Fruit fly (Drosophila melanogaster): Measurements from ENCODE around the gene Osi10a.

Osi10a gene

dm6 chr3R:6263658-6264057, at the start of gene Osi10a:
TSS of gene Osi10a (plus strand) at chr3R:6263958.
- TF ChIP-seq sv (GFP tag; optimal IDR thresholded peaks at IDR 0.05) (no peak), brk (GFP tag; optimal IDR thresholded peaks at IDR 0.05) (no peak), Hnf4 (GFP tag; optimal IDR thresholded peaks at IDR 0.05) (no peak), dsf (GFP tag; optimal IDR thresholded peaks at IDR 0.05; ENCODE audit: borderline replicate concordance) (no peak), Abd-B (GFP tag; optimal IDR thresholded peaks at IDR 0.05) (no peak), sage (GFP tag; optimal IDR thresholded peaks at IDR 0.05) (no peak), Vsx2 (GFP tag; optimal IDR thresholded peaks at IDR 0.05; ENCODE audit: partially characterized antibody) (no peak), CG9705 (GFP tag; optimal IDR thresholded peaks at IDR 0.05) (no peak), pan (optimal IDR thresholded peaks at IDR 0.05) (no peak), h (GFP tag; optimal IDR thresholded peaks at IDR 0.05) (no peak), OdsH (GFP tag; optimal IDR thresholded peaks at IDR 0.05) (no peak), br (GFP tag; optimal IDR thresholded peaks at IDR 0.05) (no peak), psq (GFP tag; optimal IDR thresholded peaks at IDR 0.05) (no peak)

dm6 chr3R:6214227-6214626, 49.5 kb upstream of the Osi10a start:
- TF ChIP-seq Abd-B (GFP tag; optimal IDR thresholded peaks at IDR 0.05) = no peak
- TF ChIP-seq lola (GFP tag; optimal IDR thresholded peaks at IDR 0.05) = no peak
- TF ChIP-seq OdsH (GFP tag; optimal IDR thresholded peaks at IDR 0.05) = no peak
- TF ChIP-seq Hr78 (GFP tag; optimal IDR thresholded peaks at IDR 0.05) = no peak
- TF ChIP-seq CG9705 (GFP tag; optimal IDR thresholded peaks at IDR 0.05) = no peak
- TF ChIP-seq fru (GFP tag; optimal IDR thresholded peaks at IDR 0.05) = no peak
- no peak for TF ChIP-seq Hnf4 (GFP tag; optimal IDR thresholded peaks at IDR 0.05)
- no peak for TF ChIP-seq dl (GFP tag; optimal IDR thresholded peaks at IDR 0.05; ENCODE audit: insufficient read depth in 1 of 2, partially characterized antibody in 2 of 2)
- TF ChIP-seq woc (GFP tag; optimal IDR thresholded peaks at IDR 0.05) = no peak
- no peak for TF ChIP-seq Dif (GFP tag; optimal IDR thresholded peaks at IDR 0.05; ENCODE audit: partially characterized antibody)
- no peak for TF ChIP-seq CrebA (GFP tag; optimal IDR thresholded peaks at IDR 0.05; ENCODE audit: borderline replicate concordance)
- TF ChIP-seq Jra (GFP tag; optimal IDR thresholded peaks at IDR 0.05) = no peak
- TF ChIP-seq Mio (GFP tag; optimal IDR thresholded peaks at IDR 0.05) = no peak
- TF ChIP-seq HLH106 (tag; optimal IDR thresholded peaks at IDR 0.05) = no peak
- no peak for TF ChIP-seq Rel (GFP tag; optimal IDR thresholded peaks at IDR 0.05)
- no peak for TF ChIP-seq Rel (tag; optimal IDR thresholded peaks at IDR 0.05)

dm6 chr3R:6215053-6215882, 48.5 kb upstream of the Osi10a start, which contains the start of gene Osi3:
TSS of gene Osi3 (plus strand) at chr3R:6215832.
- TF ChIP-seq sage (GFP tag; optimal IDR thresholded peaks at IDR 0.05) (no peak), Myc (optimal IDR thresholded peaks at IDR 0.05) (no peak), lola (GFP tag; optimal IDR thresholded peaks at IDR 0.05) (no peak), psq (GFP tag; optimal IDR thresholded peaks at IDR 0.05) (no peak), br (GFP tag; optimal IDR thresholded peaks at IDR 0.05) (no peak), HLH106 (tag; optimal IDR thresholded peaks at IDR 0.05) (no peak), jim (GFP tag; optimal IDR thresholded peaks at IDR 0.05) (no peak), Hr78 (GFP tag; optimal IDR thresholded peaks at IDR 0.05) (no peak), fru (GFP tag; optimal IDR thresholded peaks at IDR 0.05) (no peak), CG9705 (GFP tag; optimal IDR thresholded peaks at IDR 0.05) (no peak), Rel (GFP tag; optimal IDR thresholded peaks at IDR 0.05) (no peak), Rel (tag; optimal IDR thresholded peaks at IDR 0.05) (no peak), Dfd (GFP tag; optimal IDR thresholded peaks at IDR 0.05) (no peak), N (GFP tag; optimal IDR thresholded peaks at IDR 0.05) (no peak), dsf (GFP tag; optimal IDR thresholded peaks at IDR 0.05; ENCODE audit: borderline replicate concordance) (no peak), ey (GFP tag; optimal IDR thresholded peaks at IDR 0.05) (no peak), pan (optimal IDR thresholded peaks at IDR 0.05) (no peak)

- TF ChIP-seq Rel (GFP tag; optimal IDR thresholded peaks at IDR 0.05) = no peak
- TF ChIP-seq Rel (tag; optimal IDR thresholded peaks at IDR 0.05) = no peak
- no peak for TF ChIP-seq woc (GFP tag; optimal IDR thresholded peaks at IDR 0.05)
- TF ChIP-seq Hr78 (GFP tag; optimal IDR thresholded peaks at IDR 0.05) = no peak
- TF ChIP-seq Mio (GFP tag; optimal IDR thresholded peaks at IDR 0.05) = no peak
- TF ChIP-seq jim (GFP tag; optimal IDR thresholded peaks at IDR 0.05) = no peak
- no peak for TF ChIP-seq Hr83 (GFP tag; optimal IDR thresholded peaks at IDR 0.05; ENCODE audit: poor library complexity, severe bottlenecking)
- TF ChIP-seq Hnf4 (GFP tag; optimal IDR thresholded peaks at IDR 0.05) = no peak
- TF ChIP-seq ey (GFP tag; optimal IDR thresholded peaks at IDR 0.05) = no peak
- no peak for TF ChIP-seq Abd-B (GFP tag; optimal IDR thresholded peaks at IDR 0.05)
- no peak for TF ChIP-seq dl (GFP tag; optimal IDR thresholded peaks at IDR 0.05; ENCODE audit: insufficient read depth in 1 of 2, partially characterized antibody in 2 of 2)
- no peak for TF ChIP-seq sv (GFP tag; optimal IDR thresholded peaks at IDR 0.05)
- TF ChIP-seq N (GFP tag; optimal IDR thresholded peaks at IDR 0.05) = no peak
- TF ChIP-seq Vsx2 (GFP tag; optimal IDR thresholded peaks at IDR 0.05; ENCODE audit: partially characterized antibody) = no peak
- TF ChIP-seq CrebA (GFP tag; optimal IDR thresholded peaks at IDR 0.05; ENCODE audit: borderline replicate concordance) = no peak
- no peak for TF ChIP-seq pan (optimal IDR thresholded peaks at IDR 0.05)
- no peak for TF ChIP-seq HLH106 (tag; optimal IDR thresholded peaks at IDR 0.05)
- no peak for TF ChIP-seq Myc (optimal IDR thresholded peaks at IDR 0.05)
- no peak for TF ChIP-seq br (GFP tag; optimal IDR thresholded peaks at IDR 0.05)
- TF ChIP-seq dmrt93B (GFP tag; optimal IDR thresholded peaks at IDR 0.05) = no peak
Measured at dm6 chr3R:6221681-6222080, 42.1 kb upstream of the Osi10a start, which contains the start of gene Osi4. TSS of gene Osi4 (minus strand) at chr3R:6221781.

Data from whole organism, wandering third instar larva.